Worm (Caenorhabditis elegans): ENCODE results near the gene trx-2.

DNA sequence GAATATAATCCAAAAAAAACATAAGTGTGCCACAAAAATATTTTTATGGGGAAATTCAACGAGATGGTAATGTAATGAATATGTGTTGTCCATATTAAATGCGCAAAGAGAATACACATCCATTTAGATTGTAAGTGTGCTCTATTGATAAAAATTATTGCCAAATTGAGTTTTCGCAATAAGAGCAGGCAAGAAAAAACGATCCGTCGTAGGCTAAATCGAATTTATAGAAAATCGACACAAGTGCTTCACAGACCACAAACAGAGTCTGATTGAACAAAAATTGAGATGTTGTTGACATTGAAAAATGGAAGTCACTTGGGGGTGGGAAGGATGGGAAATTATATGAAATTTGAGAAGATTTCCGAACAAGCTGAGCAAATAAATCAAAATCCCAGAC is 49.5 kb upstream of the trx-2 start:
- TF ChIP-seq tab-1 (GFP tag; IDR thresholded peaks at IDR 0.05) = no peak
- no peak for TF ChIP-seq cog-1 (tag; optimal IDR thresholded peaks at IDR 0.05)
- no peak for TF ChIP-seq ref-1 (GFP tag; conservative IDR thresholded peaks at IDR 0.05)
- no peak for TF ChIP-seq flt-1 (GFP tag; IDR thresholded peaks at IDR 0.05)
- TF ChIP-seq T22C8.4 (GFP tag; IDR thresholded peaks at IDR 0.05) = no peak
- TF ChIP-seq ztf-29 (GFP tag; IDR thresholded peaks at IDR 0.05) = no peak
- no peak for TF ChIP-seq ztf-23 (GFP tag; IDR thresholded peaks at IDR 0.05)
- TF ChIP-seq med-1 (GFP tag; optimal IDR thresholded peaks at IDR 0.05; ENCODE audit: insufficient read depth) = no peak
